Worm (Caenorhabditis elegans) whole organism, young adult: Measurements from ENCODE around the gene flcn-1.

Experiments
- B0019.2 ChIP-seq: fragments of 200-800 bp; sonication (Bioruptor generic); conservative IDR thresholded peaks from 2 replicates; pipeline ENCODE4 v1.3.6; 2022; ENCODE audit warnings: missing genetic modification reagents, missing genetic modification characterization, missing compliant biosample characterization
- B0336.3 ChIP-seq: fragments of 200-800 bp; sonication (Bioruptor generic); IDR thresholded peaks from 2 replicates; pipeline ENCODE4 v1.3.6; 2022; ENCODE audit warnings: missing genetic modification characterization, missing compliant biosample characterization
- F22D6.2 ChIP-seq: sonication (generic microtip); optimal IDR thresholded peaks from 2 replicates; lab custom pipeline; 2016; ENCODE audit warnings: mild to moderate bottlenecking, missing genetic modification characterization, missing compliant biosample characterization
- F33H1.4 ChIP-seq: fragments of 200-800 bp; sonication (Bioruptor generic); IDR thresholded peaks from 2 replicates; pipeline ENCODE4 v1.3.6; 2022; ENCODE audit warnings: missing genetic modification reagents, missing genetic modification characterization, missing compliant biosample characterization
- F52B5.7 ChIP-seq: sonication (generic microtip); optimal IDR thresholded peaks from 2 replicates; lab custom pipeline; 2016; ENCODE audit warnings: mild to moderate bottlenecking, missing genetic modification characterization, missing compliant biosample characterization
- F55B11.4 ChIP-seq: sonication (generic microtip); optimal IDR thresholded peaks from 2 replicates; lab custom pipeline; 2016; ENCODE audit warnings: missing compliant biosample characterization, missing genetic modification characterization, borderline replicate concordance; ENCODE audit not compliant: insufficient read depth
- K11D2.4 ChIP-seq: fragments of 200-800 bp; sonication (Bioruptor generic); IDR thresholded peaks from 2 replicates; pipeline ENCODE4 v1.3.6; 2022; ENCODE audit warnings: missing genetic modification reagents, missing genetic modification characterization, missing compliant biosample characterization
- Y79H2A.3 ChIP-seq: fragments of 200-800 bp; sonication (Bioruptor generic); conservative IDR thresholded peaks from 2 replicates; pipeline ENCODE4 v1.3.6; 2022; ENCODE audit warnings: missing genetic modification reagents, missing genetic modification characterization, missing compliant biosample characterization
- ZK185.1 ChIP-seq: sonication (generic microtip); optimal IDR thresholded peaks from 2 replicates; lab custom pipeline; 2016; ENCODE audit warnings: mild to moderate bottlenecking, missing genetic modification characterization, missing compliant biosample characterization; ENCODE audit not compliant: poor library complexity, severe bottlenecking
- aptf-3 ChIP-seq: fragments of 200-800 bp; sonication (Bioruptor generic); IDR thresholded peaks from 2 replicates; pipeline ENCODE4 v1.3.6; 2022; ENCODE audit warnings: missing genetic modification characterization, missing compliant biosample characterization
- athp-1 ChIP-seq: sonication (generic microtip); optimal IDR thresholded peaks from 2 replicates; lab custom pipeline; 2017; ENCODE audit warnings: mild to moderate bottlenecking, missing genetic modification characterization, missing compliant biosample characterization
- attf-5 ChIP-seq: fragments of 200-800 bp; sonication (Bioruptor generic); optimal IDR thresholded peaks from 2 replicates; lab custom pipeline; 2018; ENCODE audit warnings: mild to moderate bottlenecking, missing genetic modification characterization, missing compliant biosample characterization
- attf-6 ChIP-seq: fragments of 200-800 bp; sonication (Bioruptor generic); IDR thresholded peaks from 2 replicates; pipeline ENCODE4 v1.3.6; 2022; ENCODE audit warnings: missing genetic modification reagents, missing genetic modification characterization, missing compliant biosample characterization
- bed-2 ChIP-seq: fragments of 200-800 bp; sonication (Bioruptor generic); IDR thresholded peaks from 2 replicates; pipeline ENCODE4 v1.3.6; 2022; ENCODE audit warnings: missing genetic modification reagents, missing genetic modification characterization, missing compliant biosample characterization
- ceh-100 ChIP-seq: fragments of 200-800 bp; sonication (Bioruptor generic); IDR thresholded peaks from 2 replicates; pipeline ENCODE4 v1.3.6; 2022; ENCODE audit warnings: missing genetic modification reagents, missing genetic modification characterization, missing compliant biosample characterization
- ceh-40 ChIP-seq: fragments of 200-800 bp; sonication (Bioruptor generic); IDR thresholded peaks from 2 replicates; pipeline ENCODE4 v1.3.6; 2022; ENCODE audit warnings: missing genetic modification characterization, missing compliant biosample characterization
- ceh-58 ChIP-seq: fragments of 200-800 bp; sonication (Bioruptor generic); IDR thresholded peaks from 2 replicates; pipeline ENCODE4 v1.3.6; 2022; ENCODE audit warnings: missing genetic modification characterization, missing compliant biosample characterization
- ceh-91 ChIP-seq: fragments of 200-800 bp; sonication (Bioruptor generic); IDR thresholded peaks from 2 replicates; pipeline ENCODE4 v1.3.6; 2022; ENCODE audit warnings: missing genetic modification reagents, missing genetic modification characterization, missing compliant biosample characterization
- chd-7 ChIP-seq: sonication (generic microtip); optimal IDR thresholded peaks from 2 replicates; lab custom pipeline; 2016; ENCODE audit warnings: mild to moderate bottlenecking, missing genetic modification characterization, moderate library complexity, missing compliant biosample characterization
- die-1 ChIP-seq: sonication (generic microtip); optimal IDR thresholded peaks from 2 replicates; lab custom pipeline; 2016; ENCODE audit warnings: missing genotype, mild to moderate bottlenecking, missing genetic modification characterization, missing compliant biosample characterization
- dox-1 ChIP-seq: fragments of 200-800 bp; sonication (Bioruptor generic); IDR thresholded peaks from 2 replicates; pipeline ENCODE4 v1.3.6; 2022; ENCODE audit warnings: missing genetic modification reagents, missing genetic modification characterization, missing compliant biosample characterization
- efl-1 ChIP-seq: fragments of 150-350 bp; optimal IDR thresholded peaks from 2 replicates; lab custom pipeline; 2014; ENCODE audit warnings: missing biosample characterization, missing genetic modification reagents, missing genetic modification characterization
- egl-44 ChIP-seq: fragments of 200-800 bp; sonication (Bioruptor generic); IDR thresholded peaks from 2 replicates; pipeline ENCODE4 v1.3.6; 2022; ENCODE audit warnings: missing genetic modification reagents, missing genetic modification characterization, missing compliant biosample characterization
- egrh-3 ChIP-seq: fragments of 200-800 bp; sonication (Bioruptor generic); IDR thresholded peaks from 2 replicates; pipeline ENCODE4 v1.3.6; 2022; ENCODE audit warnings: missing genetic modification reagents, missing genetic modification characterization, missing compliant biosample characterization
- ekl-4 ChIP-seq: fragments of 200-800 bp; sonication (Bioruptor generic); IDR thresholded peaks from 2 replicates; pipeline ENCODE4 v1.3.6; 2022; ENCODE audit warnings: missing genetic modification reagents, missing genetic modification characterization, missing compliant biosample characterization
- ets-4 ChIP-seq: fragments of 200-800 bp; sonication (Bioruptor generic); optimal IDR thresholded peaks from 2 replicates; lab custom pipeline; 2018; ENCODE audit warnings: mild to moderate bottlenecking, missing genetic modification characterization, missing compliant biosample characterization
- him-1 ChIP-seq: sonication (generic microtip); optimal IDR thresholded peaks from 2 replicates; lab custom pipeline; 2016; ENCODE audit warnings: missing genotype, missing genetic modification reagents, missing genetic modification characterization, missing compliant biosample characterization
- hlh-26 ChIP-seq: fragments of 200-800 bp; sonication (Bioruptor generic); conservative IDR thresholded peaks from 2 replicates; pipeline ENCODE4 v1.3.6; 2022; ENCODE audit warnings: missing genetic modification reagents, missing genetic modification characterization, missing compliant biosample characterization
- hmg-20 ChIP-seq: fragments of 200-800 bp; sonication (Bioruptor generic); IDR thresholded peaks from 2 replicates; pipeline ENCODE4 v1.3.6; 2022; ENCODE audit warnings: missing genetic modification reagents, missing genetic modification characterization, missing compliant biosample characterization
- hrde-1 ChIP-seq: sonication (generic microtip); optimal IDR thresholded peaks from 2 replicates; lab custom pipeline; 2016; ENCODE audit warnings: missing genetic modification characterization, mild to moderate bottlenecking, missing compliant biosample characterization, moderate library complexity, missing genotype, missing genetic modification reagents, borderline replicate concordance
- let-607 ChIP-seq, 2 experiments: fragments of 200-800 bp in 1 of 2; sonication (Bioruptor generic) in 1 of 2; sonication (generic microtip) in 1 of 2; optimal IDR thresholded peaks; 2 replicates each; lab custom pipeline; 2016 to 2018; ENCODE audit warnings: mild to moderate bottlenecking in 2 of 2, missing compliant biosample characterization in 2 of 2, missing genetic modification characterization in 2 of 2, moderate library complexity in 2 of 2, missing genotype in 1 of 2
- lir-1 ChIP-seq: fragments of 200-800 bp; sonication (Bioruptor generic); conservative IDR thresholded peaks from 2 replicates; pipeline ENCODE4 v1.3.6; 2022; ENCODE audit warnings: missing genetic modification reagents, missing genetic modification characterization, missing compliant biosample characterization
- lsy-27 ChIP-seq: sonication (generic microtip); optimal IDR thresholded peaks from 2 replicates; lab custom pipeline; 2017; ENCODE audit warnings: missing genetic modification characterization, mild to moderate bottlenecking, missing compliant biosample characterization, antibody characterized with exemption, missing genotype, borderline replicate concordance; ENCODE audit not compliant: insufficient read depth
- madf-6 ChIP-seq: fragments of 200-800 bp; sonication (Bioruptor generic); IDR thresholded peaks from 2 replicates; pipeline ENCODE4 v1.3.6; 2022; ENCODE audit warnings: missing genetic modification reagents, missing genetic modification characterization, missing compliant biosample characterization
- mel-28 ChIP-seq: sonication (generic microtip); optimal IDR thresholded peaks from 2 replicates; lab custom pipeline; 2016; ENCODE audit warnings: borderline replicate concordance, mild to moderate bottlenecking, missing genetic modification characterization, missing compliant biosample characterization
- mes-4 ChIP-seq: sonication (generic microtip); optimal IDR thresholded peaks from 2 replicates; lab custom pipeline; 2016; ENCODE audit warnings: missing genotype, missing genetic modification characterization, missing compliant biosample characterization
- mxl-1 ChIP-seq: sonication (generic microtip); optimal IDR thresholded peaks from 2 replicates; lab custom pipeline; 2016; ENCODE audit warnings: missing genetic modification characterization, missing compliant biosample characterization
- nhr-120 ChIP-seq: fragments of 200-800 bp; sonication (Bioruptor generic); IDR thresholded peaks from 2 replicates; pipeline ENCODE4 v1.3.6; 2022; ENCODE audit warnings: missing genetic modification characterization, missing compliant biosample characterization
- nhr-27 ChIP-seq: fragments of 200-800 bp; sonication (Bioruptor generic); optimal IDR thresholded peaks from 2 replicates; lab custom pipeline; 2018; ENCODE audit warnings: mild to moderate bottlenecking, missing genetic modification characterization, moderate library complexity, missing compliant biosample characterization
- nhr-80 ChIP-seq: sonication (generic microtip); optimal IDR thresholded peaks from 2 replicates; lab custom pipeline; 2016; ENCODE audit warnings: missing genetic modification characterization, missing compliant biosample characterization
- nhr-90 ChIP-seq: sonication (generic microtip); optimal IDR thresholded peaks from 2 replicates; lab custom pipeline; 2016; ENCODE audit warnings: missing genotype, mild to moderate bottlenecking, missing genetic modification characterization, missing compliant biosample characterization
- rpc-1 ChIP-seq, 2 experiments: fragments of 150-350 bp in 1 of 2; sonication (generic microtip) in 1 of 2; optimal IDR thresholded peaks; 2 replicates each; lab custom pipeline; 2014 to 2018; ENCODE audit warnings: missing biosample characterization in 1 of 2, missing genetic modification characterization in 1 of 2, missing genetic modification reagents in 1 of 2, missing genotype in 1 of 2
- sea-2 ChIP-seq: fragments of 200-800 bp; sonication (Bioruptor generic); IDR thresholded peaks from 2 replicates; pipeline ENCODE4 v1.3.6; 2022; ENCODE audit warnings: missing genetic modification characterization, missing compliant biosample characterization
- tlf-1 ChIP-seq: fragments of 200-800 bp; sonication (Bioruptor generic); optimal IDR thresholded peaks from 2 replicates; lab custom pipeline; 2018; ENCODE audit warnings: mild to moderate bottlenecking, missing genetic modification characterization, missing compliant biosample characterization
- unc-62 ChIP-seq: fragments of 150-350 bp; optimal IDR thresholded peaks from 2 replicates; lab custom pipeline; 2014; ENCODE audit warnings: missing biosample characterization, missing genetic modification reagents, missing genetic modification characterization
- xnd-1 ChIP-seq: sonication (generic microtip); optimal IDR thresholded peaks from 2 replicates; lab custom pipeline; 2016; ENCODE audit warnings: missing genotype, missing genetic modification reagents, missing genetic modification characterization, missing compliant biosample characterization
- ztf-22 ChIP-seq: fragments of 200-800 bp; sonication (Bioruptor generic); optimal IDR thresholded peaks from 2 replicates; lab custom pipeline; 2018; ENCODE audit warnings: mild to moderate bottlenecking, missing genetic modification characterization, moderate library complexity, missing compliant biosample characterization
- ztf-6 ChIP-seq: fragments of 200-800 bp; sonication (Bioruptor generic); IDR thresholded peaks from 2 replicates; pipeline ENCODE4 v1.3.6; 2022; ENCODE audit warnings: missing genetic modification reagents, missing genetic modification characterization, missing compliant biosample characterization

Gene flcn-1

ce11 chrII:6913309-6913708 lies 15.3 kb upstream of the flcn-1 start, which contains the start of gene cyn-10 (continued):
- TF ChIP-seq ZK185.1: peak; percentile 92
- TF ChIP-seq attf-5 (GFP tag; lab: Kevin White, UChicago): no peak
- TF ChIP-seq efl-1 (GFP tag; lab: Kevin White, UChicago): peak; percentile 65
- no peak for TF ChIP-seq mxl-1 (tag; lab: Kevin White, UChicago)
- TF ChIP-seq madf-6 (GFP tag; lab: Robert Waterston, UW): no peak
- no peak for TF ChIP-seq ets-4
- no peak for TF ChIP-seq mel-28 (tag; lab: Kevin White, UChicago)
- no peak for TF ChIP-seq ztf-6 (GFP tag; lab: Robert Waterston, UW)
- TF ChIP-seq F55B11.4: no peak
- TF ChIP-seq sea-2 (GFP tag; lab: Robert Waterston, UW): no peak
- no peak for TF ChIP-seq Y79H2A.3
- TF ChIP-seq hrde-1 (tag; lab: Kevin White, UChicago): no peak
- no peak for TF ChIP-seq F52B5.7 (tag; lab: Kevin White, UChicago)
- TF ChIP-seq nhr-120 (GFP tag; lab: Robert Waterston, UW): no peak
- no peak for TF ChIP-seq ceh-58 (GFP tag; lab: Robert Waterston, UW)
- peak; percentile 71 for TF ChIP-seq F22D6.2 (tag; lab: Kevin White, UChicago)
- no peak for TF ChIP-seq unc-62 (GFP tag; lab: Kevin White, UChicago)
- TF ChIP-seq nhr-90 (tag; lab: Kevin White, UChicago): no peak
- no peak for TF ChIP-seq rpc-1 (optimal IDR thresholded peaks at IDR 0.05; lab: Kevin White, UChicago)
- TF ChIP-seq rpc-1 (tag; optimal IDR thresholded peaks at IDR 0.05; lab: Kevin White, UChicago): no peak
- TF ChIP-seq K11D2.4 (GFP tag; lab: Robert Waterston, UW): peak; percentile 60; the same call in 1 of the 2 replicates
- TF ChIP-seq xnd-1 (tag; lab: Kevin White, UChicago): peak; percentile 39
- TF ChIP-seq B0336.3 (GFP tag; lab: Robert Waterston, UW): no peak
- TF ChIP-seq hlh-26 (GFP tag; lab: Robert Waterston, UW): no peak
- no peak for TF ChIP-seq lsy-27 (tag; lab: Kevin White, UChicago)
- TF ChIP-seq B0019.2: peak; percentile 68; the same call in 1 of the 2 replicates
- TF ChIP-seq hmg-20 (GFP tag; lab: Robert Waterston, UW): peak; percentile 79; the same call in 1 of the 2 replicates
- TF ChIP-seq die-1 (tag; lab: Kevin White, UChicago): no peak
- peak; percentile 78 for TF ChIP-seq ekl-4
- no peak; the same call in 1 of the 2 replicates for TF ChIP-seq dox-1 (GFP tag; lab: Robert Waterston, UW)
- no peak for TF ChIP-seq ceh-40 (GFP tag; lab: Robert Waterston, UW)
- no peak; the same call in 1 of the 2 replicates for TF ChIP-seq egrh-3 (GFP tag; lab: Robert Waterston, UW)
- no peak for TF ChIP-seq nhr-80 (tag; lab: Kevin White, UChicago)
- peak; percentile 82; the same call in 1 of the 2 replicates for TF ChIP-seq bed-2
- no peak for TF ChIP-seq athp-1
- TF ChIP-seq nhr-27 (tag; lab: Kevin White, UChicago): no peak
- TF ChIP-seq him-1 (tag; lab: Kevin White, UChicago): peak; percentile 73
- TF ChIP-seq ceh-91 (GFP tag; lab: Robert Waterston, UW): peak; percentile 51
- TF ChIP-seq egl-44: no peak

- TF ChIP-seq attf-6 (GFP tag; lab: Robert Waterston, UW) (no peak), aptf-3 (no peak), Y79H2A.3 (no peak), chd-7 (tag; lab: Kevin White, UChicago) (no peak), ceh-100 (GFP tag; lab: Robert Waterston, UW) (no peak), ets-4 (no peak), B0019.2 (no peak), mes-4 (tag; lab: Kevin White, UChicago) (no peak), let-607 (tag; optimal IDR thresholded peaks at IDR 0.05; lab: Kevin White, UChicago) (no peak), F33H1.4 (GFP tag; lab: Robert Waterston, UW) (no peak), tlf-1 (GFP tag; lab: Kevin White, UChicago) (no peak), ztf-22 (GFP tag; lab: Kevin White, UChicago) (no peak), lir-1 (no peak), ZK185.1 (no peak)
- TF ChIP-seq, all 124 proteins: peak for 0
Observed at ce11 chrII:6915875-6916274, 12.7 kb upstream of the flcn-1 start, which contains the start of gene B0252.8. B0252.8 (plus strand) TSS chrII:6916166.
